Worm (Caenorhabditis elegans) whole organism, L1 larva: ENCODE measurements around the gene C44C11.6.

Experiments used
- egl-27 ChIP-seq, 2 experiments: fragments of 150-350 bp in 1 of 2; sonication (generic microtip); optimal IDR thresholded peaks; 3 replicates each; lab custom pipeline; 2017 to 2018; ENCODE audit warnings: missing biosample characterization in 2 of 2, missing genetic modification characterization in 2 of 2, missing genetic modification reagents in 2 of 2
- fkh-4 ChIP-seq: sonication (generic microtip); optimal IDR thresholded peaks from 2 replicates; lab custom pipeline; 2016; ENCODE audit warnings: missing compliant biosample characterization, missing genetic modification characterization, borderline replicate concordance
- nhr-11 ChIP-seq: fragments of 150-350 bp; optimal IDR thresholded peaks from 2 replicates; lab custom pipeline; 2014; ENCODE audit warnings: missing biosample characterization, missing genetic modification characterization
- pag-3 ChIP-seq: sonication (generic microtip); optimal IDR thresholded peaks from 2 replicates; lab custom pipeline; 2017; ENCODE audit warnings: missing genetic modification characterization, mild to moderate bottlenecking, missing compliant biosample characterization, antibody characterized with exemption, borderline replicate concordance; ENCODE audit not compliant: insufficient read depth
- unc-30 ChIP-seq: sonication (generic microtip); optimal IDR thresholded peaks from 2 replicates; lab custom pipeline; 2017; ENCODE audit warnings: missing biosample characterization, missing genetic modification characterization

- no peak for TF ChIP-seq pag-3 (tag; lab: Kevin White, UChicago)
- no peak for TF ChIP-seq egl-27 (tag; optimal IDR thresholded peaks at IDR 0.05; lab: Kevin White, UChicago)
- no peak for TF ChIP-seq unc-30 (tag; lab: Kevin White, UChicago)
- no peak for TF ChIP-seq fkh-4
- no peak for TF ChIP-seq nhr-11
Measured at ce11 chrII:12380888-12381287, 36.3 kb downstream of the C44C11.6 start.
